Worm (Caenorhabditis elegans): ENCODE results near the gene F37C12.10.
A peak's percentile ranks its signal among the peaks of the same experiment; 100 is the strongest.

The F37C12.10 gene

DNA sequence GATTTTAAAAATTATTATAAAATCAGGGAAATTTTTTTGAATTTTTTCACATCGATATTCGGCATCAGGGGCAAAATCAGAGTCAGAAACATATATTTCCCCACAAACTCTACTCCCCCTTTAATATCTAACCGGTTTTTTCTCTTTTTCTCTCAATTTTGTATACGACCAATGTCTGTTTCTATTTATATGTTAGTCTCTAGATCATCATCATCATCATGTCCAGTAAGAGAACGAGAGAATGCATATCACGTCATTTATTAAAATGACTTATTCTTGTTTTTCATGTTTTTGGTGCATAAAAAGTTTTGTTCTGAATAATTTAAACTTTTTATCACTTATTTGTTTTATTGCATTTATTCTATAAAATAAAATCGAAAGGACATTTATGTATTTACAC lies 35.6 kb downstream of the F37C12.10 start:
- TF ChIP-seq pha-4 (tag; optimal IDR thresholded peaks at IDR 0.05): no peak
- TF ChIP-seq ahr-1 (tag; optimal IDR thresholded peaks at IDR 0.05): no peak
- TF ChIP-seq ceh-45 (GFP tag; IDR thresholded peaks at IDR 0.05): no peak
- no peak for TF ChIP-seq hlh-8 (tag; optimal IDR thresholded peaks at IDR 0.05)
- no peak for TF ChIP-seq pros-1 (tag; optimal IDR thresholded peaks at IDR 0.05)

DNA sequence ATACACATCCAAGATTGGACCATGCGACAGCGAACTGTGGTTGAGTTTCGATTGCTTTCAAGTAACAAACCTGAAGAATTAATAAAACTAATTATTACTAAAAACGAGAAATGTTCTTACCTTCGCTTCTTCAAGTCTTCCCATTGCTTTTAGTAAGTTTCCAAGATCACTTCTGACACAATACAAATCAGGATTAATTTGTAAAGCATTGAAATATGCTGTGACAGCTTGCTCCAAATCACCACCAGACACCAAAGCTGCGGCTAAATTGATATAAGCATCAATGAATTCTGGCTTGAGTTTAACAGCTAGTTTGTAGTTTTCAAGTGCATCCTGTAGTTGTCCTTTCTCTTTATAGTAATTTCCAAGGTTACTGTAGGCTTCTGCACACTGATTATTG lies 38.0 kb downstream of the F37C12.10 start:
- TF ChIP-seq fkh-6 (tag; optimal IDR thresholded peaks at IDR 0.05) (no peak), hlh-15 (tag; optimal IDR thresholded peaks at IDR 0.05) (no peak), odd-2 (tag; optimal IDR thresholded peaks at IDR 0.05) (no peak), elt-2 (tag; optimal IDR thresholded peaks at IDR 0.05) (no peak), hlh-13 (GFP tag; optimal IDR thresholded peaks at IDR 0.05) (no peak)

DNA sequence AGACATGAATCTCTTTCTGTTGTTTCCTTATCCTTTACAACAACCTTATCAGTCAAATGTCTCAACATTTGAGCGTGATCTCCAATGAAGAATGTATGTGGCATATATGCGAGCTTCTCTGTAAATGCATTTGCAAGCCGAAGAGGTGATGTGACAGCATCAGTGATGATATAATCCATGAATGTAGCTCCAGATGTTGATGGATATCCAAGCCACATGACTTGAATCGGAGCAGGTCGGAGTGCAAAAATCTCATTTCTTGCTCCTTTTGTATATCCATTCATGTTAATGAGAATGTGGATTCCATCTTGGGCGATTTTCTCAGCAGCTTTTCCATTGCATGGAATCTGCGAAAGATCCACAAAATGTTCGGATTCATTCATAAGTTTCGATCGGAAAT lies 40.0 kb downstream of the F37C12.10 start:
- TF ChIP-seq C08G9.2 (tag; optimal IDR thresholded peaks at IDR 0.05): no peak
- TF ChIP-seq nhr-232 (tag; optimal IDR thresholded peaks at IDR 0.05): no peak
- TF ChIP-seq syd-9 (tag; optimal IDR thresholded peaks at IDR 0.05): no peak
- no peak for TF ChIP-seq pag-3 (tag; optimal IDR thresholded peaks at IDR 0.05; ENCODE audit: borderline replicate concordance)
- no peak for TF ChIP-seq zip-5 (tag; optimal IDR thresholded peaks at IDR 0.05)
- TF ChIP-seq hlh-8 (tag; optimal IDR thresholded peaks at IDR 0.05): no peak
- no peak for TF ChIP-seq sox-2 (GFP tag; IDR thresholded peaks at IDR 0.05)
- no peak for TF ChIP-seq sox-4 (tag; optimal IDR thresholded peaks at IDR 0.05)
- TF ChIP-seq hlh-6 (tag; optimal IDR thresholded peaks at IDR 0.05): no peak
- no peak for TF ChIP-seq ceh-19 (GFP tag; optimal IDR thresholded peaks at IDR 0.05)
- TF ChIP-seq ceh-6 (GFP tag; optimal IDR thresholded peaks at IDR 0.05): no peak
- TF ChIP-seq T23F11.4 (GFP tag; optimal IDR thresholded peaks at IDR 0.05): no peak

DNA sequence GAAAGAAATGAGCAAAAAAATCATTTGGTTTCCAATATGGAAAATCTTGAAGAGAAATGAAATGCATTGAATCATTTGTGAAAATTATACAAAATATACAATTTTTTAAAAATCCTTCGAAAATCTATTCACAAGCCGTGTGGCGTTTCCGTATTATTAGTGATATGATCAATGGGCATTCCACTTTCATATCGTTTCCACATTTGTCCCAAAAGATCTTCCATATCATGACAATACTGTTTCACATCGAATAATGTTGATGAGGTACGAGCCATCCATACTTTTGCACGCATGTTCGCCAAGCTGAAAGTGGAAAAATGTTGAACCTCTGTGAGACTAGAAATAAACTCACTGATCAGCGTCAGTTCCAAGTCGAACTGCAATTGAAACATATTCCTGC lies 41.8 kb downstream of the F37C12.10 start:
- TF ChIP-seq sox-2 (GFP tag; IDR thresholded peaks at IDR 0.05): no peak
- TF ChIP-seq ceh-22 (tag; optimal IDR thresholded peaks at IDR 0.05): no peak
- TF ChIP-seq nfya-1 (tag; optimal IDR thresholded peaks at IDR 0.05): no peak
- TF ChIP-seq ahr-1 (tag; optimal IDR thresholded peaks at IDR 0.05): no peak
- TF ChIP-seq madf-2 (tag; optimal IDR thresholded peaks at IDR 0.05): no peak
- TF ChIP-seq C08G9.2 (tag; optimal IDR thresholded peaks at IDR 0.05): no peak
- TF ChIP-seq tbx-7 (tag; optimal IDR thresholded peaks at IDR 0.05): no peak
- no peak for TF ChIP-seq mec-3 (tag; optimal IDR thresholded peaks at IDR 0.05; ENCODE audit: borderline replicate concordance)
- no peak for TF ChIP-seq gmeb-2 (tag; optimal IDR thresholded peaks at IDR 0.05)

- TF ChIP-seq tbx-2 (tag; optimal IDR thresholded peaks at IDR 0.05): no peak
- no peak for TF ChIP-seq C08G9.2 (tag; optimal IDR thresholded peaks at IDR 0.05)
- no peak for TF ChIP-seq ztf-16 (tag; optimal IDR thresholded peaks at IDR 0.05)
- TF ChIP-seq ttx-3 (tag; optimal IDR thresholded peaks at IDR 0.05): no peak
- TF ChIP-seq ceh-9 (tag; optimal IDR thresholded peaks at IDR 0.05): no peak
- no peak for TF ChIP-seq tbx-7 (tag; optimal IDR thresholded peaks at IDR 0.05)
- no peak for TF ChIP-seq sox-4 (tag; optimal IDR thresholded peaks at IDR 0.05)
- peak; percentile 59 for TF ChIP-seq unc-42 (tag; optimal IDR thresholded peaks at IDR 0.05)
These were observed 43.4 kb downstream of the F37C12.10 start, which contains the start of gene glr-2 for ce11 chrIII:7144749-7145148. Gene glr-2 (minus strand): TSS chrIII:7144959.

ce11 chrIII:7142172-7142601 lies 46.0 kb downstream of the F37C12.10 start:
- TF ChIP-seq pat-9 (tag; optimal IDR thresholded peaks at IDR 0.05) (no peak), ama-1 (optimal IDR thresholded peaks at IDR 0.05) (peak; percentile 39), hlh-30 (tag; optimal IDR thresholded peaks at IDR 0.05; ENCODE audit: insufficient read depth) (peak; percentile 25)

Measured in whole organism, late embryonic.